Worm (Caenorhabditis elegans) whole organism, L4 larva: ENCODE data around the gene slr-2.

Experiments
- ama-1 ChIP-seq: fragments of 150-350 bp; optimal IDR thresholded peaks from 2 replicates; lab custom pipeline; 2014; ENCODE audit warnings: inconsistent platforms, mixed read lengths
- daf-8 ChIP-seq: fragments of 200-800 bp; sonication (Bioruptor generic); IDR thresholded peaks from 2 replicates; pipeline ENCODE4 v1.3.6; 2022; ENCODE audit warnings: missing genetic modification characterization, missing compliant biosample characterization
- lin-13 ChIP-seq: fragments of 150-350 bp; optimal IDR thresholded peaks from 2 replicates; lab custom pipeline; 2014; ENCODE audit warnings: missing biosample characterization, missing genetic modification reagents, missing genetic modification characterization
- lin-39 ChIP-seq: fragments of 150-350 bp; optimal IDR thresholded peaks from 2 replicates; lab custom pipeline; 2014; ENCODE audit warnings: missing biosample characterization, missing genetic modification reagents, missing genetic modification characterization
- mep-1 ChIP-seq: fragments of 150-350 bp; sonication (generic microtip); optimal IDR thresholded peaks from 3 replicates; lab custom pipeline; 2014; ENCODE audit warnings: missing biosample characterization, missing genetic modification characterization
- mxl-3 ChIP-seq: fragments of 200-800 bp; sonication (Bioruptor generic); optimal IDR thresholded peaks from 2 replicates; lab custom pipeline; 2018; ENCODE audit warnings: mild to moderate bottlenecking, missing genetic modification characterization, missing compliant biosample characterization
- nhr-76 ChIP-seq: fragments of 150-350 bp; optimal IDR thresholded peaks from 2 replicates; lab custom pipeline; 2014; ENCODE audit warnings: missing biosample characterization, missing genetic modification characterization
- unc-62 ChIP-seq, 3 experiments: fragments of 150-350 bp in 1 of 3; sonication (generic microtip); optimal IDR thresholded peaks in 2 of 3; peaks in 1 of 3; 1 replicate in 1 of 3; 2 replicates in 2 of 3; lab custom pipeline; 2014 to 2017; ENCODE audit warnings: missing biosample characterization in 3 of 3, missing genetic modification characterization in 3 of 3, missing genetic modification reagents in 3 of 3, missing genotype in 1 of 3

- TF ChIP-seq mxl-3 (GFP tag; lab: Kevin White, UChicago) (no peak), nhr-76 (no peak), ama-1 (lab: Kevin White, UChicago) (no peak), lin-39 (no peak), mep-1 (tag; lab: Kevin White, UChicago) (no peak), lin-13 (GFP tag; lab: Kevin White, UChicago) (no peak), unc-62 (GFP tag; optimal IDR thresholded peaks at IDR 0.05 in 1 of 2; lab: Kevin White, UChicago) (no peak), unc-62 (tag; optimal IDR thresholded peaks at IDR 0.05; lab: Kevin White, UChicago) (no peak), daf-8 (no peak)
Measured at ce11 chrV:18043271-18043670, 43.7 kb upstream of the slr-2 start, which contains the start of gene ebp-1.
